Worm (Caenorhabditis elegans) whole organism, L2 larva: ENCODE measurements around the gene pyc-1.

Experiments
- F13H6.1 ChIP-seq: sonication (generic microtip); optimal IDR thresholded peaks from 2 replicates; lab custom pipeline; 2016; ENCODE audit warnings: missing genetic modification characterization, missing compliant biosample characterization
- R02D3.7 ChIP-seq: fragments of 150-350 bp; optimal IDR thresholded peaks from 2 replicates; lab custom pipeline; 2014; ENCODE audit warnings: missing biosample characterization, missing genetic modification characterization
- aly-2 ChIP-seq: fragments of 150-350 bp; optimal IDR thresholded peaks from 2 replicates; lab custom pipeline; 2014; ENCODE audit warnings: missing biosample characterization, missing genetic modification characterization
- ama-1 ChIP-seq: fragments of 150-350 bp; optimal IDR thresholded peaks from 2 replicates; lab custom pipeline; 2018; ENCODE audit warnings: inconsistent platforms
- blmp-1 ChIP-seq: sonication (generic microtip); optimal IDR thresholded peaks from 2 replicates; lab custom pipeline; 2017; ENCODE audit warnings: missing genetic modification characterization, mild to moderate bottlenecking, missing compliant biosample characterization, antibody characterized with exemption, moderate library complexity; ENCODE audit not compliant: insufficient read depth
- dmd-4 ChIP-seq: sonication (generic microtip); optimal IDR thresholded peaks from 2 replicates; lab custom pipeline; 2017; ENCODE audit warnings: missing biosample characterization, missing genetic modification characterization
- egl-27 ChIP-seq: sonication (generic microtip); optimal IDR thresholded peaks from 3 replicates; lab custom pipeline; 2017; ENCODE audit warnings: missing biosample characterization, missing genetic modification reagents, missing genetic modification characterization
- fos-1 ChIP-seq: fragments of 150-350 bp; optimal IDR thresholded peaks from 2 replicates; lab custom pipeline; 2014; ENCODE audit warnings: missing biosample characterization, missing genetic modification characterization
- lsy-2 ChIP-seq, 2 experiments: fragments of 150-350 bp in 1 of 2; sonication (generic microtip) in 1 of 2; optimal IDR thresholded peaks; 2 replicates each; lab custom pipeline; 2014 to 2017; ENCODE audit warnings: missing biosample characterization in 2 of 2, missing genetic modification characterization in 2 of 2
- mab-5 ChIP-seq: fragments of 150-350 bp; optimal IDR thresholded peaks from 2 replicates; lab custom pipeline; 2014; ENCODE audit warnings: missing biosample characterization, missing genetic modification characterization
- mdl-1 ChIP-seq, 2 experiments: fragments of 150-350 bp in 1 of 2; sonication (generic microtip) in 1 of 2; optimal IDR thresholded peaks; 2 replicates each; lab custom pipeline; 2017; ENCODE audit warnings: missing biosample characterization in 2 of 2, missing genetic modification characterization in 2 of 2
- nhr-11 ChIP-seq: fragments of 150-350 bp; optimal IDR thresholded peaks from 2 replicates; lab custom pipeline; 2014; ENCODE audit warnings: missing biosample characterization, missing genetic modification characterization
- nhr-129 ChIP-seq: fragments of 150-350 bp; optimal IDR thresholded peaks from 2 replicates; lab custom pipeline; 2014; ENCODE audit warnings: missing biosample characterization, missing genetic modification characterization
- nhr-21 ChIP-seq: fragments of 150-350 bp; optimal IDR thresholded peaks from 2 replicates; lab custom pipeline; 2014; ENCODE audit warnings: missing biosample characterization, missing genetic modification characterization
- nhr-23 ChIP-seq: fragments of 150-350 bp; optimal IDR thresholded peaks from 2 replicates; lab custom pipeline; 2014; ENCODE audit warnings: missing biosample characterization, missing genetic modification reagents, missing genetic modification characterization
- nhr-25 ChIP-seq: fragments of 150-350 bp; sonication (generic microtip); optimal IDR thresholded peaks from 3 replicates; lab custom pipeline; 2014; ENCODE audit warnings: missing biosample characterization, missing genetic modification characterization
- nhr-6 ChIP-seq: fragments of 150-350 bp; optimal IDR thresholded peaks from 2 replicates; lab custom pipeline; 2014; ENCODE audit warnings: missing biosample characterization, missing genetic modification characterization
- nhr-77 ChIP-seq: fragments of 150-350 bp; optimal IDR thresholded peaks from 2 replicates; lab custom pipeline; 2014; ENCODE audit warnings: missing biosample characterization, missing genetic modification characterization
- sma-3 ChIP-seq: sonication (generic microtip); optimal IDR thresholded peaks from 2 replicates; lab custom pipeline; 2016; ENCODE audit warnings: missing genetic modification reagents, missing genetic modification characterization, missing compliant biosample characterization
- sma-9 ChIP-seq, 2 experiments: fragments of 150-350 bp in 1 of 2; sonication (generic microtip) in 1 of 2; optimal IDR thresholded peaks; 2 replicates each; lab custom pipeline; 2014 to 2016; ENCODE audit warnings: missing genetic modification characterization in 2 of 2, mild to moderate bottlenecking in 1 of 2, missing biosample characterization in 1 of 2, missing compliant biosample characterization in 1 of 2, missing genetic modification reagents in 1 of 2, moderate library complexity in 1 of 2
- snpc-4 ChIP-seq: fragments of 150-350 bp; optimal IDR thresholded peaks from 2 replicates; lab custom pipeline; 2014; ENCODE audit warnings: missing biosample characterization, missing genetic modification characterization
- unc-55 ChIP-seq: fragments of 150-350 bp; sonication (generic microtip); optimal IDR thresholded peaks from 3 replicates; lab custom pipeline; 2014; ENCODE audit warnings: missing biosample characterization, missing genetic modification reagents, missing genetic modification characterization
- ztf-1 ChIP-seq: fragments of 200-800 bp; sonication (Bioruptor generic); conservative IDR thresholded peaks from 2 replicates; pipeline ENCODE4 v1.3.6; 2022; ENCODE audit warnings: missing genetic modification characterization, missing compliant biosample characterization
- ztf-11 ChIP-seq: sonication (generic microtip); optimal IDR thresholded peaks from 2 replicates; lab custom pipeline; 2017; ENCODE audit warnings: missing biosample characterization, missing genetic modification characterization
- ztf-4 ChIP-seq: fragments of 150-350 bp; optimal IDR thresholded peaks from 2 replicates; lab custom pipeline; 2014; ENCODE audit warnings: missing biosample characterization, missing genetic modification characterization

pyc-1 gene

ce11 chrV:11860375-11860774 lies 38.0 kb upstream of the pyc-1 start, which contains the start of gene R13H4.5:
TSS of gene R13H4.5 (plus strand) at chrV:11860675.
- TF ChIP-seq unc-55 (GFP tag; lab: Kevin White, UChicago) (peak; percentile 19), aly-2 (no peak), mab-5 (tag; lab: Kevin White, UChicago) (no peak), ztf-1 (GFP tag; lab: Robert Waterston, UW) (0 out of 2 replicates have a peak, but pooled peaks have one; percentile 35), sma-9 (GFP tag; optimal IDR thresholded peaks at IDR 0.05; lab: Kevin White, UChicago) (no peak), sma-9 (tag; optimal IDR thresholded peaks at IDR 0.05; lab: Kevin White, UChicago) (no peak), nhr-129 (no peak)

ce11 chrV:11859082-11859858 lies 36.9 kb upstream of the pyc-1 start:
- TF ChIP-seq fos-1 (tag; lab: Kevin White, UChicago) (peak; percentile 96), F13H6.1 (tag; lab: Kevin White, UChicago) (peak; percentile 57), ztf-4 (no peak), nhr-21 (tag; lab: Kevin White, UChicago) (peak; percentile 94), ama-1 (lab: Kevin White, UChicago) (no peak), nhr-11 (no peak), mdl-1 (tag; optimal IDR thresholded peaks at IDR 0.05; lab: Kevin White, UChicago) (peak; percentile 52 to 84), sma-9 (GFP tag; optimal IDR thresholded peaks at IDR 0.05; lab: Kevin White, UChicago) (peak; percentile 91), sma-9 (tag; optimal IDR thresholded peaks at IDR 0.05; lab: Kevin White, UChicago) (no peak), nhr-6 (tag; lab: Kevin White, UChicago) (no peak), blmp-1 (peak; percentile 87), egl-27 (tag; lab: Kevin White, UChicago) (peak; percentile 69), lsy-2 (tag; optimal IDR thresholded peaks at IDR 0.05; lab: Kevin White, UChicago) (peak in 1 of 2 experiments; percentile 48), sma-3 (peak; percentile 79), nhr-25 (peak; percentile 90)
- TF ChIP-seq, all 48 proteins: peak for 10

- TF ChIP-seq nhr-6 (tag; lab: Kevin White, UChicago) (no peak), sma-9 (GFP tag; optimal IDR thresholded peaks at IDR 0.05; lab: Kevin White, UChicago) (peak; percentile 29), sma-9 (tag; optimal IDR thresholded peaks at IDR 0.05; lab: Kevin White, UChicago) (no peak)
Observed at ce11 chrV:11858299-11858698, 36.0 kb upstream of the pyc-1 start.

ce11 chrV:11857756-11858155 lies 35.4 kb upstream of the pyc-1 start:
- no peak for TF ChIP-seq ztf-11
- TF ChIP-seq nhr-77, result no peak
- TF ChIP-seq sma-9 (GFP tag; optimal IDR thresholded peaks at IDR 0.05; lab: Kevin White, UChicago), result peak; percentile 43
- TF ChIP-seq sma-9 (tag; optimal IDR thresholded peaks at IDR 0.05; lab: Kevin White, UChicago), result no peak
- peak; percentile 77 for TF ChIP-seq nhr-25

- TF ChIP-seq nhr-21 (tag; lab: Kevin White, UChicago) (no peak), snpc-4 (no peak), aly-2 (no peak)
Observed at ce11 chrV:11856022-11856421, 33.7 kb upstream of the pyc-1 start.

ce11 chrV:11854905-11855304 lies 32.6 kb upstream of the pyc-1 start:
- TF ChIP-seq dmd-4 (peak; percentile 15), mab-5 (tag; lab: Kevin White, UChicago) (no peak), lsy-2 (tag; optimal IDR thresholded peaks at IDR 0.05; lab: Kevin White, UChicago) (peak in 1 of 2 experiments; percentile 50), nhr-23 (no peak), nhr-21 (tag; lab: Kevin White, UChicago) (peak; percentile 50)

- TF ChIP-seq unc-55 (GFP tag; lab: Kevin White, UChicago) (peak; percentile 25), R02D3.7 (tag; lab: Kevin White, UChicago) (no peak)
Observed at ce11 chrV:11853723-11854122, 31.4 kb upstream of the pyc-1 start.

- TF ChIP-seq nhr-77, result no peak
- TF ChIP-seq unc-55 (GFP tag; lab: Kevin White, UChicago), result peak; percentile 21
- TF ChIP-seq R02D3.7 (tag; lab: Kevin White, UChicago), result no peak
Observed at ce11 chrV:11852305-11852704, 30.0 kb upstream of the pyc-1 start.
